Worm (Caenorhabditis elegans) whole organism, L1 larva: ENCODE results near the gene nas-19.

Experiments used
- aha-1 ChIP-seq: fragments of 150-350 bp; optimal IDR thresholded peaks from 2 replicates; lab custom pipeline; 2014; ENCODE audit warnings: missing biosample characterization, missing genetic modification characterization
- elt-3 ChIP-seq, 6 experiments: fragments of 150-350 bp in 1 of 6; sonication (generic microtip); optimal IDR thresholded peaks; 2 replicates each; lab custom pipeline; 2017 to 2018; ENCODE audit warnings: missing biosample characterization in 6 of 6, missing genetic modification characterization in 6 of 6, inconsistent platforms in 1 of 6
- fkh-8 ChIP-seq: sonication (generic microtip); optimal IDR thresholded peaks from 2 replicates; lab custom pipeline; 2016; ENCODE audit warnings: mild to moderate bottlenecking, missing genetic modification characterization, missing compliant biosample characterization
- lir-3 ChIP-seq: sonication (generic microtip); optimal IDR thresholded peaks from 2 replicates; lab custom pipeline; 2016; ENCODE audit warnings: mild to moderate bottlenecking, missing genetic modification characterization, moderate library complexity, missing compliant biosample characterization; ENCODE audit not compliant: poor library complexity
- lsy-2 ChIP-seq, 2 experiments: fragments of 150-350 bp; optimal IDR thresholded peaks; 2 replicates each; lab custom pipeline; 2014; ENCODE audit warnings: missing biosample characterization in 2 of 2, missing genetic modification characterization in 2 of 2
- mab-9 ChIP-seq: fragments of 200-800 bp; sonication (Bioruptor generic); IDR thresholded peaks from 2 replicates; pipeline ENCODE4 v1.3.6; 2022; ENCODE audit warnings: missing genetic modification reagents, missing genetic modification characterization, missing compliant biosample characterization
- mdl-1 ChIP-seq, 2 experiments: fragments of 150-350 bp; optimal IDR thresholded peaks; 2 replicates each; lab custom pipeline; 2014 to 2017; ENCODE audit warnings: missing biosample characterization in 2 of 2, missing genetic modification characterization in 2 of 2, inconsistent platforms in 1 of 2
- nhr-12 ChIP-seq: sonication (generic microtip); optimal IDR thresholded peaks from 2 replicates; lab custom pipeline; 2017; ENCODE audit warnings: missing biosample characterization, missing genetic modification characterization
- tbx-2 ChIP-seq: sonication (generic microtip); optimal IDR thresholded peaks from 2 replicates; lab custom pipeline; 2016; ENCODE audit warnings: missing genetic modification characterization, missing compliant biosample characterization
- ztf-4 ChIP-seq: fragments of 150-350 bp; optimal IDR thresholded peaks from 2 replicates; lab custom pipeline; 2014; ENCODE audit warnings: missing biosample characterization, missing genetic modification characterization

ce11 chrV:11402610-11403009, at the start of gene nas-19:
- TF ChIP-seq mab-9 (GFP tag; lab: Robert Waterston, UW) (no peak), nhr-12 (tag; lab: Kevin White, UChicago) (no peak), fkh-8 (tag; lab: Kevin White, UChicago) (no peak), lsy-2 (tag; optimal IDR thresholded peaks at IDR 0.05; lab: Kevin White, UChicago) (no peak), aha-1 (tag; lab: Kevin White, UChicago) (no peak), lir-3 (tag; lab: Kevin White, UChicago) (no peak), mdl-1 (tag; optimal IDR thresholded peaks at IDR 0.05; lab: Kevin White, UChicago) (no peak), elt-3 (tag; optimal IDR thresholded peaks at IDR 0.05; lab: Kevin White, UChicago) (no peak), tbx-2 (tag; lab: Kevin White, UChicago) (no peak), ztf-4 (tag; lab: Kevin White, UChicago) (no peak)
